Worm (Caenorhabditis elegans) whole organism, L2 larva: Measurements from ENCODE around the gene F23F1.10.

Experiments
- ceh-16 ChIP-seq: fragments of 150-350 bp; optimal IDR thresholded peaks from 2 replicates; lab custom pipeline; 2014; ENCODE audit warnings: missing biosample characterization, missing genetic modification characterization
- ceh-82 ChIP-seq: fragments of 150-350 bp; optimal IDR thresholded peaks from 2 replicates; lab custom pipeline; 2014; ENCODE audit warnings: missing biosample characterization, missing genetic modification characterization
- fos-1 ChIP-seq: fragments of 150-350 bp; optimal IDR thresholded peaks from 2 replicates; lab custom pipeline; 2014; ENCODE audit warnings: missing biosample characterization, missing genetic modification characterization
- mdl-1 ChIP-seq, 2 experiments: fragments of 150-350 bp in 1 of 2; sonication (generic microtip) in 1 of 2; optimal IDR thresholded peaks; 2 replicates each; lab custom pipeline; 2017; ENCODE audit warnings: missing biosample characterization in 2 of 2, missing genetic modification characterization in 2 of 2
- nhr-237 ChIP-seq: fragments of 150-350 bp; optimal IDR thresholded peaks from 2 replicates; lab custom pipeline; 2014; ENCODE audit warnings: missing biosample characterization, missing genetic modification characterization
- snpc-4 ChIP-seq: fragments of 150-350 bp; optimal IDR thresholded peaks from 2 replicates; lab custom pipeline; 2014; ENCODE audit warnings: missing biosample characterization, missing genetic modification characterization
- unc-55 ChIP-seq: fragments of 150-350 bp; sonication (generic microtip); optimal IDR thresholded peaks from 3 replicates; lab custom pipeline; 2014; ENCODE audit warnings: missing biosample characterization, missing genetic modification reagents, missing genetic modification characterization
- unc-62 ChIP-seq: fragments of 150-350 bp; optimal IDR thresholded peaks from 2 replicates; lab custom pipeline; 2014; ENCODE audit warnings: missing biosample characterization, missing genetic modification reagents, missing genetic modification characterization
- ztf-1 ChIP-seq: fragments of 200-800 bp; sonication (Bioruptor generic); conservative IDR thresholded peaks from 2 replicates; pipeline ENCODE4 v1.3.6; 2022; ENCODE audit warnings: missing genetic modification characterization, missing compliant biosample characterization

DNA sequence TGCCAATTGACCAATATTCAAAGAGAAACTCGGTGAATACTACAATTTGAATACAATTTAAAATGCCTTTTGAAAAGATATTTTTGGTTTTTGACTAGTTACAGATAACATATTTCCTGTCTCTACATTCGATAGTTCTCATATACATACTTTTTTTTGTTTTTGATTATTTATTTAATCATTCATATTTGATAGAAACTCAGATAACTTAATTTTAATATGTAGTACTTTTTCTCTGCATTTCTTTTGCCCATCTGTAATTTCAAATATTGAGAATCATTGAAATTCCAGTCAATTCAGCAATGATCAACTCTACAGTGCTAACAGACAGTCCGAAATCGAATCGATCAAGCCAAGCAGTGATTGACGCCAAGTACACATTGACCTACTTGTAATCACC is 19.2 kb upstream of the F23F1.10 start, which contains the start of gene C23H3.2:
- TF ChIP-seq snpc-4 (tag; lab: Kevin White, UChicago) (no peak), ceh-16 (tag; lab: Kevin White, UChicago) (no peak), mdl-1 (tag; optimal IDR thresholded peaks at IDR 0.05; lab: Kevin White, UChicago) (no peak), nhr-237 (tag; lab: Kevin White, UChicago) (no peak), unc-55 (GFP tag; lab: Kevin White, UChicago) (no peak), ztf-1 (GFP tag; lab: Robert Waterston, UW) (no peak), unc-62 (no peak), ceh-82 (no peak), fos-1 (no peak)
